Fruit fly (Drosophila melanogaster): ENCODE data around the gene CG43675.

DNA sequence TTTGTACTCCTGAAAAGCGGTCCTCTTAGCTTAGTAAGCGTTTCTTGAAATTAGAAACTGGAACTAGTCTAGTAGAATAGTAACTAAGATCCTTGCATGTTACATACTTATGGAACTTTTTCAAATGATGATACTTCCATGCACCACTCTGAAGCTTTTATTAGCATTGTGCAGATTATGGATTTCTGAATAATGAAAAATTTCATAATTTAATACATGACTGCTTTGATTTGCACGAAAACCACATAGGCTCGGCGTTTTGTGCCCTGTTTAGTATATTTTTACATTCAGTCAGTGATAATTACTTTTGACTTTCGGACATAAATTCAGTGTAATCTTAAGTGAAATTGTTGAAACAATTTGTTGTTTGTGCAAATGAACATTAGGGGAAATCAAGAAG is at the start of gene CG43675:
- TF ChIP-seq Ets98B (GFP tag; IDR thresholded peaks at IDR 0.05) (no peak), EcR (GFP tag; optimal IDR thresholded peaks at IDR 0.05) (no peak), CG32121 (GFP tag; IDR thresholded peaks at IDR 0.05) (no peak), Snoo (tag; optimal IDR thresholded peaks at IDR 0.05) (no peak), CG10348 (GFP tag; IDR thresholded peaks at IDR 0.05) (no peak), CG9948 (tag; optimal IDR thresholded peaks at IDR 0.05) (no peak), fd96Ca (GFP tag; IDR thresholded peaks at IDR 0.05) (no peak), rn (GFP tag; IDR thresholded peaks at IDR 0.05) (no peak)

Measured in whole organism, pupa.